Worm (Caenorhabditis elegans) whole organism, L3 larva: Measurements from ENCODE around the gene npp-18.
"Not testable (repeated sequence)": the region's sequence is repeated elsewhere in the genome, so short reads cannot be mapped to it uniquely, and the experiment has no call there.

Source experiments
- R02D3.7 ChIP-seq: fragments of 150-350 bp; optimal IDR thresholded peaks from 2 replicates; lab custom pipeline; 2014; ENCODE audit warnings: missing biosample characterization, missing genetic modification characterization
- elt-3 ChIP-seq, 3 experiments: fragments of 150-350 bp in 1 of 3; sonication (generic microtip) in 2 of 3; optimal IDR thresholded peaks; 2 replicates in 2 of 3; 4 replicates in 1 of 3; lab custom pipeline; 2014 to 2017; ENCODE audit warnings: missing biosample characterization in 3 of 3, missing genetic modification characterization in 3 of 3
- fkh-10 ChIP-seq: sonication (generic microtip); optimal IDR thresholded peaks from 2 replicates; lab custom pipeline; 2017; ENCODE audit warnings: missing biosample characterization, missing genetic modification reagents, missing genetic modification characterization
- fos-1 ChIP-seq: fragments of 150-350 bp; optimal IDR thresholded peaks from 2 replicates; lab custom pipeline; 2014; ENCODE audit warnings: missing biosample characterization, missing genetic modification characterization
- lin-15B ChIP-seq: fragments of 150-350 bp; optimal IDR thresholded peaks from 2 replicates; lab custom pipeline; 2014; ENCODE audit warnings: missing biosample characterization, missing genetic modification characterization
- nhr-23 ChIP-seq: fragments of 150-350 bp; optimal IDR thresholded peaks from 2 replicates; lab custom pipeline; 2014; ENCODE audit warnings: missing biosample characterization, missing genetic modification reagents, missing genetic modification characterization
- nhr-237 ChIP-seq: fragments of 150-350 bp; optimal IDR thresholded peaks from 2 replicates; lab custom pipeline; 2014; ENCODE audit warnings: missing biosample characterization, missing genetic modification characterization
- pha-4 ChIP-seq: fragments of 150-350 bp; optimal IDR thresholded peaks from 2 replicates; lab custom pipeline; 2014; ENCODE audit warnings: missing biosample characterization, missing genetic modification reagents, missing genetic modification characterization
- pqm-1 ChIP-seq: fragments of 150-350 bp; optimal IDR thresholded peaks from 2 replicates; lab custom pipeline; 2017; ENCODE audit warnings: missing biosample characterization, missing genetic modification characterization, inconsistent platforms
- sea-2 ChIP-seq: fragments of 150-350 bp; sonication (generic microtip); optimal IDR thresholded peaks from 4 replicates; lab custom pipeline; 2014; ENCODE audit warnings: missing biosample characterization, missing genetic modification reagents, missing genetic modification characterization
- skn-1 ChIP-seq: fragments of 150-350 bp; optimal IDR thresholded peaks from 2 replicates; lab custom pipeline; 2014; ENCODE audit warnings: missing biosample characterization, missing genetic modification characterization
- snpc-4 ChIP-seq: fragments of 150-350 bp; optimal IDR thresholded peaks from 2 replicates; lab custom pipeline; 2014; ENCODE audit warnings: missing biosample characterization, missing genetic modification characterization
- unc-39 ChIP-seq: sonication (generic microtip); optimal IDR thresholded peaks from 4 replicates; lab custom pipeline; 2017; ENCODE audit warnings: missing biosample characterization, missing genetic modification characterization
- unc-62 ChIP-seq: fragments of 150-350 bp; sonication (generic microtip); optimal IDR thresholded peaks from 4 replicates; lab custom pipeline; 2014; ENCODE audit warnings: missing biosample characterization, missing genetic modification reagents, missing genetic modification characterization

- peak; percentile 68 for TF ChIP-seq pha-4 (tag; lab: Kevin White, UChicago)
- TF ChIP-seq sea-2 (GFP tag; lab: Kevin White, UChicago); unc-62 (GFP tag; lab: Kevin White, UChicago); fkh-10; nhr-237 (tag; lab: Kevin White, UChicago); R02D3.7; unc-39 (tag; lab: Kevin White, UChicago); skn-1 (tag; lab: Kevin White, UChicago); pqm-1; fos-1 (tag; lab: Kevin White, UChicago); elt-3 (tag; optimal IDR thresholded peaks at IDR 0.05; lab: Kevin White, UChicago): not testable (repeated sequence)
- TF ChIP-seq nhr-23 (tag; lab: Kevin White, UChicago) = peak; percentile 59
- peak; percentile 89 for TF ChIP-seq lin-15B (tag; lab: Kevin White, UChicago)
- peak; percentile 16 for TF ChIP-seq snpc-4 (tag; lab: Kevin White, UChicago)
Observed at ce11 chrIII:13296289-13296874, at the start of gene npp-18.
